Worm (Caenorhabditis elegans): ENCODE measurements around the gene F59A1.16.

The F59A1.16 gene

DNA sequence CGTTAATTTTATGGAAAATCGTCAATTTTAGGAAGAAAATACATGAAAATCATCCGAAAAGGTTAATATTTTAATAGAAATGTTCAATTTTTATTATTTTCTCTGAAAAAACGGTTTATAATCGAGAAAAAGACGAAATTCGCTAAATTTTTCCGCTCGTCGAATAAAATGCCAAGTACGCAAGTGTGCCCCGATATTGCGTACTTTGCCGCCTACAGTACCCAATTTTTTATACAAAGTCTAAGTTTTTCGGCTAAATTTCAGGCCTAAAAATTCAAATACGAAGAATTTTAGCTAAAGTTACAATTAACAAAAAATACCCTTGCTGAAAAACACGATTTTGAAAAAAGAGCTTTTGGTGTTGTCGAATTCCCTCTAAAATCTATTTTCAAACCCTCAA is 25.9 kb downstream of the F59A1.16 start:
- TF ChIP-seq K02D7.2 (tag; optimal IDR thresholded peaks at IDR 0.05), result no peak
- no peak for TF ChIP-seq gmeb-2 (tag; optimal IDR thresholded peaks at IDR 0.05)
- no peak for TF ChIP-seq pax-1 (tag; optimal IDR thresholded peaks at IDR 0.05)
- TF ChIP-seq dve-1 (tag; optimal IDR thresholded peaks at IDR 0.05), result no peak
- TF ChIP-seq nhr-11 (tag; optimal IDR thresholded peaks at IDR 0.05), result no peak
- TF ChIP-seq fkh-10 (GFP tag; optimal IDR thresholded peaks at IDR 0.05), result no peak
- no peak for TF ChIP-seq hlh-8 (tag; optimal IDR thresholded peaks at IDR 0.05)
- TF ChIP-seq unc-86 (tag; optimal IDR thresholded peaks at IDR 0.05), result no peak
- no peak for TF ChIP-seq Y22D7AL.16 (tag; optimal IDR thresholded peaks at IDR 0.05)
- no peak for TF ChIP-seq pros-1 (tag; optimal IDR thresholded peaks at IDR 0.05)
- no peak for TF ChIP-seq ceh-30 (tag; optimal IDR thresholded peaks at IDR 0.05)
- TF ChIP-seq ama-1 (optimal IDR thresholded peaks at IDR 0.05), result no peak
- TF ChIP-seq ttx-3 (tag; optimal IDR thresholded peaks at IDR 0.05), result no peak
- no peak for TF ChIP-seq hlh-15 (tag; optimal IDR thresholded peaks at IDR 0.05)
- TF ChIP-seq ceh-48 (tag; optimal IDR thresholded peaks at IDR 0.05), result no peak

DNA sequence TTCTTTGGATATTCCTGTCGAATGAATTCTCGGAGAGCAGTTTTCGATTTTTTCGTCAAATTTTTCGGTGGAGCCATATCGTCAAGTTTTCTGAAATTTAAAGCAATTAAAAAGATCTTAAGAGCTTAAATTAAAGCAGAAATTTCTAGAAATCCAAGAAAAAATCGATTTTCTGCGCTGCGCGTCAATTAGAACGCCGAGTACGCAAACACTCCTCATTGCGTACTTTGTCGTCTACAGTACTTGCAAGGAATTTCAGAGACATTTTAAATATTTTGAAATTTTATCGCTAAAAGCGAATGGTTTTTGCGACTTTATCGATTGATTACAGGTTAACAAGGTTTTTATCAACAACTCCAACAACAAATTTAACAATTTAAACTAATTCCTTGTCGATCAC is 29.6 kb downstream of the F59A1.16 start:
- TF ChIP-seq tbx-2 (tag; optimal IDR thresholded peaks at IDR 0.05), result no peak
- no peak for TF ChIP-seq ceh-22 (tag; optimal IDR thresholded peaks at IDR 0.05)
- TF ChIP-seq Y22D7AL.16 (tag; optimal IDR thresholded peaks at IDR 0.05), result no peak
- no peak for TF ChIP-seq nfya-1 (tag; optimal IDR thresholded peaks at IDR 0.05)
- TF ChIP-seq ceh-6 (GFP tag; optimal IDR thresholded peaks at IDR 0.05), result no peak
- TF ChIP-seq ceh-30 (tag; optimal IDR thresholded peaks at IDR 0.05), result no peak
- TF ChIP-seq pat-9 (tag; optimal IDR thresholded peaks at IDR 0.05), result no peak
- TF ChIP-seq dve-1 (tag; optimal IDR thresholded peaks at IDR 0.05), result no peak
- no peak for TF ChIP-seq unc-42 (tag; optimal IDR thresholded peaks at IDR 0.05)
- no peak for TF ChIP-seq nhr-11 (tag; optimal IDR thresholded peaks at IDR 0.05)
- no peak for TF ChIP-seq syd-9 (tag; optimal IDR thresholded peaks at IDR 0.05)

DNA sequence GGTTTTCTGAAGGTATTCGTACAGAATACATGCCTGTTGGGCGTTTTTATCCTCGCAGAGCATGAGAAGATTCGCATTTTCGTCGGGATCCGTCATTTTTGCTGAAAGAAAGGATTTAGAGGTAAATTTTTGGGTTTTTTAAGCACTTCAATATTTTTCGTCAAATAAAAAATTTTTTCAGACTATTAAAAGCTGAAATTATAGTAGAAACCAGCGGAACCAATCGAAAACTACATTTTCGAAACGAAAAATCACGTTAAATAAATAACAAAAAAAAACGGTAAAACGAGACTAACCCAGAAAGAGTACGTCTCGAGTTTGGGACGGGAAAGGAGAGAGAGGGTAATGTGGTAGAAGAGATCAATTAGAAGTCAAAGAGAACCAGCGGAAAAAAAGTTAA is 34.3 kb downstream of the F59A1.16 start, which contains the start of gene fbxa-192:
Gene fbxa-192, minus strand, starts transcription at position 101 of the 400 bp plus-strand sequence.
- no peak for TF ChIP-seq hlh-6 (tag; optimal IDR thresholded peaks at IDR 0.05)
- TF ChIP-seq fkh-6 (tag; optimal IDR thresholded peaks at IDR 0.05), result no peak
- TF ChIP-seq madf-2 (tag; optimal IDR thresholded peaks at IDR 0.05), result no peak
- TF ChIP-seq pha-2 (tag; optimal IDR thresholded peaks at IDR 0.05), result no peak
- no peak for TF ChIP-seq unc-55 (GFP tag; optimal IDR thresholded peaks at IDR 0.05)
- TF ChIP-seq fax-1 (tag; optimal IDR thresholded peaks at IDR 0.05), result no peak
- TF ChIP-seq ceh-6 (GFP tag; optimal IDR thresholded peaks at IDR 0.05), result no peak
- no peak for TF ChIP-seq ceh-14 (tag; optimal IDR thresholded peaks at IDR 0.05)
- no peak for TF ChIP-seq ets-4 (tag; optimal IDR thresholded peaks at IDR 0.05)
- no peak for TF ChIP-seq unc-3 (GFP tag; conservative IDR thresholded peaks at IDR 0.05)
- no peak for TF ChIP-seq unc-3 (tag; optimal IDR thresholded peaks at IDR 0.05)
- no peak for TF ChIP-seq ceh-9 (tag; optimal IDR thresholded peaks at IDR 0.05)
- TF ChIP-seq fkh-10 (GFP tag; optimal IDR thresholded peaks at IDR 0.05), result no peak
- TF ChIP-seq ztf-16 (tag; optimal IDR thresholded peaks at IDR 0.05), result no peak
- TF ChIP-seq ceh-30 (tag; optimal IDR thresholded peaks at IDR 0.05), result no peak
- no peak for TF ChIP-seq ceh-34 (tag; optimal IDR thresholded peaks at IDR 0.05)
- TF ChIP-seq tbx-2 (tag; optimal IDR thresholded peaks at IDR 0.05), result no peak
- TF ChIP-seq nfya-1 (tag; optimal IDR thresholded peaks at IDR 0.05), result no peak
- no peak for TF ChIP-seq odd-2 (tag; optimal IDR thresholded peaks at IDR 0.05)
- TF ChIP-seq unc-86 (tag; optimal IDR thresholded peaks at IDR 0.05), result no peak
- no peak for TF ChIP-seq ceh-22 (tag; optimal IDR thresholded peaks at IDR 0.05)
